Worm (Caenorhabditis elegans) whole organism, young adult: Measurements from ENCODE around the gene K09C4.5.

Source experiments
- ama-1 ChIP-seq, 3 experiments: fragments of 150-350 bp in 1 of 3; sonication (generic microtip) in 2 of 3; optimal IDR thresholded peaks; 2 replicates each; lab custom pipeline; 2014 to 2018; ENCODE audit warnings: missing biosample characterization in 2 of 3, missing genetic modification characterization in 2 of 3, missing genetic modification reagents in 2 of 3
- snpc-4 ChIP-seq, 5 experiments: fragments of 150-350 bp in 1 of 5; sonication (generic microtip) in 4 of 5; optimal IDR thresholded peaks; 2 replicates each; lab custom pipeline; 2014 to 2018; ENCODE audit warnings: missing genetic modification characterization in 5 of 5, missing biosample characterization in 3 of 5, antibody characterized with exemption in 2 of 5, mild to moderate bottlenecking in 2 of 5, missing compliant biosample characterization in 2 of 5, missing genotype in 2 of 5, moderate library complexity in 2 of 5, missing genetic modification reagents in 1 of 5
- zim-3 ChIP-seq: sonication (generic microtip); optimal IDR thresholded peaks from 2 replicates; lab custom pipeline; 2017; ENCODE audit warnings: mild to moderate bottlenecking, missing genetic modification characterization, moderate library complexity, missing compliant biosample characterization
- ztf-26 ChIP-seq: sonication (generic microtip); optimal IDR thresholded peaks from 2 replicates; lab custom pipeline; 2017; ENCODE audit warnings: missing genetic modification characterization, missing compliant biosample characterization

DNA sequence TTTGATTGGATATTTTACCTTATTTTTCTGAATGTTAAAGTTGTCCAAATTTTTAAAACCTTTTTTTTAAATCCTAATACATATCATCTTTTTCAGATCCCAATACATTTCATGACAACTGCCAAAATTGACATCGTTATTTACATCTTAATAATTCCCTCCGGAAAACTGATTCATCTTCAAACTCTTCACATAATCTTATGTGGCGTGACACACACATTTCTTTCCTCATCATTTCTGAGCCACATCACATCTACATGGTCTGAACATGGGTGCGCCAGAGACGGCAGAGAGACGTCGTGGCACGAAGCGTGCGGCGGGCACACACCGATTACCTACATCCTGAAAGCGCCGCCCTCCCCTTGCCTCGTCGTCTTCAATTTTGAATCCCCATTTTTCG, 29.9 kb upstream of the K09C4.5 start, which contains the start of gene tba-9:
- TF ChIP-seq zim-3 (tag; lab: Kevin White, UChicago), result no peak
- TF ChIP-seq snpc-4 (GFP tag; optimal IDR thresholded peaks at IDR 0.05; lab: Kevin White, UChicago), result no peak
- no peak for TF ChIP-seq snpc-4 (tag; optimal IDR thresholded peaks at IDR 0.05; lab: Kevin White, UChicago)
- no peak for TF ChIP-seq ztf-26 (tag; lab: Kevin White, UChicago)
- TF ChIP-seq ama-1 (optimal IDR thresholded peaks at IDR 0.05; lab: Kevin White, UChicago), result no peak
- no peak for TF ChIP-seq ama-1 (GFP tag; optimal IDR thresholded peaks at IDR 0.05; lab: Kevin White, UChicago)
